Fruit fly (Drosophila melanogaster): ENCODE measurements around the gene Papst2.

Papst2 gene

DNA sequence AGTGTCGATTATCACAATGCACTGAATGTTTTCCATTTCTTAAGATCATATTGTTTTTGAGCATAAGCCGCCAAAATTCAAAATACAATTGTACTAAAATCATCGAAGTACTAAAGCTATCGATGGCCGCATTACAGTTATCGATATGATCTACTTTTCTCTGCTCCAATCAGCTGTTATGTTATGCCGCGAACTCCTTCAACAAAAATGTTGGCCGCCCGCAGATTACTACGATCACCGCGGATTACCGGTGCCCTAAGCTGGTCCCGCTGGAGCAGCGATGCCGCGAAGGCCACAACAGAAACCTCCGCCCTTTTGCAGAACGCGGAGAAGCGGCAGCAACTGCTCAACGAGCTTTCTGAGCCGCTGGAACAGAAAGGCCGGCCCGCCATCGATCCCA, 7.1 kb upstream of the Papst2 start, which contains the start of gene beg (continued):
- TF ChIP-seq unpg (GFP tag; optimal IDR thresholded peaks at IDR 0.05) (no peak), dm (GFP tag; optimal IDR thresholded peaks at IDR 0.05) (no peak), nerfin-2 (GFP tag; IDR thresholded peaks at IDR 0.05; ENCODE audit: partially characterized antibody) (peak; percentile 79), CG12236 (GFP tag; optimal IDR thresholded peaks at IDR 0.05) (no peak), D (optimal IDR thresholded peaks at IDR 0.05) (no peak), D (GFP tag; optimal IDR thresholded peaks at IDR 0.05) (no peak), fd64A (GFP tag; optimal IDR thresholded peaks at IDR 0.05) (no peak), Rfx (GFP tag; IDR thresholded peaks at IDR 0.05) (no peak), sisA (GFP tag; IDR thresholded peaks at IDR 0.05) (no peak), CG9215 (GFP tag; IDR thresholded peaks at IDR 0.05) (no peak), knrl (GFP tag; IDR thresholded peaks at IDR 0.05; ENCODE audit: partially characterized antibody) (no peak), Oli (tag; optimal IDR thresholded peaks at IDR 0.05) (no peak), E2f1 (GFP tag; IDR thresholded peaks at IDR 0.05) (no peak), Dad (GFP tag; optimal IDR thresholded peaks at IDR 0.05) (no peak), gt (GFP tag; IDR thresholded peaks at IDR 0.05) (no peak), prd (optimal IDR thresholded peaks at IDR 0.05) (no peak), prd (GFP tag; IDR thresholded peaks at IDR 0.05) (no peak), Hr78 (GFP tag; optimal IDR thresholded peaks at IDR 0.05) (no peak), CG43689 (GFP tag; IDR thresholded peaks at IDR 0.05) (no peak), mld (GFP tag; IDR thresholded peaks at IDR 0.05; ENCODE audit: partially characterized antibody) (peak; percentile 64; the same call in 1 of the 3 replicates), CG10979 (tag; optimal IDR thresholded peaks at IDR 0.05) (no peak), Lpt (GFP tag; optimal IDR thresholded peaks at IDR 0.05) (no peak), chm (GFP tag; IDR thresholded peaks at IDR 0.05) (no peak), CG7928 (GFP tag; optimal IDR thresholded peaks at IDR 0.05) (no peak), E2f2 (GFP tag; IDR thresholded peaks at IDR 0.05) (peak; percentile 92), slp2 (GFP tag; optimal IDR thresholded peaks at IDR 0.05) (no peak), gfzf (GFP tag; optimal IDR thresholded peaks at IDR 0.05) (no peak), tup (GFP tag; optimal IDR thresholded peaks at IDR 0.05) (no peak), Ravus (GFP tag; IDR thresholded peaks at IDR 0.05) (no peak), CG3065 (GFP tag; optimal IDR thresholded peaks at IDR 0.05) (no peak), CG4404 (GFP tag; IDR thresholded peaks at IDR 0.05) (no peak), Fer2 (tag; optimal IDR thresholded peaks at IDR 0.05) (no peak), Dek (tag; optimal IDR thresholded peaks at IDR 0.05) (no peak), CG1233 (GFP tag; optimal IDR thresholded peaks at IDR 0.05) (no peak), Dll (GFP tag; IDR thresholded peaks at IDR 0.05; ENCODE audit: partially characterized antibody) (peak; percentile 79), CG6813 (GFP tag; optimal IDR thresholded peaks at IDR 0.05) (no peak), Pdp1 (GFP tag; optimal IDR thresholded peaks at IDR 0.05) (peak in 1 of 2 experiments; percentile 17), bigmax (GFP tag; optimal IDR thresholded peaks at IDR 0.05) (no peak), Hmr (GFP tag; optimal IDR thresholded peaks at IDR 0.05) (no peak), CG34224 (GFP tag; IDR thresholded peaks at IDR 0.05; ENCODE audit: partially characterized antibody) (peak; percentile 93), amos (GFP tag; IDR thresholded peaks at IDR 0.05; ENCODE audit: partially characterized antibody) (peak; percentile 56; the same call in 1 of the 2 replicates), Bgb (GFP tag; IDR thresholded peaks at IDR 0.05; ENCODE audit: partially characterized antibody) (peak; percentile 64), CG11696 (GFP tag; IDR thresholded peaks at IDR 0.05) (no peak), CG17385 (GFP tag; optimal IDR thresholded peaks at IDR 0.05) (no peak), fd102C (GFP tag; optimal IDR thresholded peaks at IDR 0.05) (no peak), Ssrp (tag; optimal IDR thresholded peaks at IDR 0.05) (no peak), Abd-B (GFP tag; optimal IDR thresholded peaks at IDR 0.05) (no peak), CG7839 (tag; optimal IDR thresholded peaks at IDR 0.05) (no peak), sd (tag; optimal IDR thresholded peaks at IDR 0.05) (no peak), BEAF-32 (GFP tag; optimal IDR thresholded peaks at IDR 0.05) (peak; percentile 60), ssp (GFP tag; IDR thresholded peaks at IDR 0.05) (no peak)

All from whole organism, embryonic.